Worm (Caenorhabditis elegans) whole organism, mixed stage, embryonic: ENCODE measurements around the gene F35H8.2.

Experiments
- M03D4.4 ChIP-seq: sonication (generic microtip); optimal IDR thresholded peaks from 2 replicates; lab custom pipeline; 2017; ENCODE audit warnings: mild to moderate bottlenecking, missing genetic modification characterization, missing compliant biosample characterization
- bed-3 ChIP-seq: fragments of 200-800 bp; sonication (Bioruptor generic); optimal IDR thresholded peaks from 3 replicates; lab custom pipeline; 2018; ENCODE audit warnings: mild to moderate bottlenecking, missing genetic modification characterization, moderate library complexity, missing compliant biosample characterization
- blmp-1 ChIP-seq: fragments of 150-350 bp; optimal IDR thresholded peaks from 2 replicates; lab custom pipeline; 2014; ENCODE audit warnings: missing biosample characterization, missing genetic modification characterization
- ceh-39 ChIP-seq: fragments of 150-350 bp; optimal IDR thresholded peaks from 2 replicates; lab custom pipeline; 2014; ENCODE audit warnings: missing biosample characterization, missing genetic modification characterization
- ceh-83 ChIP-seq: fragments of 200-800 bp; sonication (Bioruptor generic); optimal IDR thresholded peaks from 2 replicates; lab custom pipeline; 2018; ENCODE audit warnings: mild to moderate bottlenecking, missing genetic modification characterization, missing compliant biosample characterization
- ces-1 ChIP-seq: fragments of 150-350 bp; optimal IDR thresholded peaks from 2 replicates; lab custom pipeline; 2014; ENCODE audit warnings: missing biosample characterization, missing genetic modification reagents, missing genetic modification characterization
- cnd-1 ChIP-seq: fragments of 200-800 bp; sonication (Bioruptor generic); optimal IDR thresholded peaks from 2 replicates; lab custom pipeline; 2018; ENCODE audit warnings: mild to moderate bottlenecking, missing genetic modification characterization, missing compliant biosample characterization
- drap-1 ChIP-seq: fragments of 200-800 bp; sonication (Bioruptor generic); optimal IDR thresholded peaks from 3 replicates; lab custom pipeline; 2018; ENCODE audit warnings: mild to moderate bottlenecking, missing genetic modification characterization, missing compliant biosample characterization
- elt-1 ChIP-seq: sonication (generic microtip); optimal IDR thresholded peaks from 2 replicates; lab custom pipeline; 2017; ENCODE audit warnings: missing genetic modification characterization, mild to moderate bottlenecking, missing compliant biosample characterization, antibody characterized with exemption, moderate library complexity, borderline replicate concordance; ENCODE audit not compliant: insufficient read depth
- elt-3 ChIP-seq: fragments of 150-350 bp; optimal IDR thresholded peaks from 2 replicates; lab custom pipeline; 2014; ENCODE audit warnings: missing biosample characterization, missing genetic modification characterization
- flh-1 ChIP-seq: fragments of 200-800 bp; sonication (Bioruptor generic); optimal IDR thresholded peaks from 2 replicates; lab custom pipeline; 2018; ENCODE audit warnings: mild to moderate bottlenecking, missing genetic modification characterization, moderate library complexity, missing compliant biosample characterization
- ham-2 ChIP-seq: fragments of 200-800 bp; sonication (Bioruptor generic); optimal IDR thresholded peaks from 2 replicates; lab custom pipeline; 2018; ENCODE audit warnings: mild to moderate bottlenecking, missing genetic modification characterization, missing compliant biosample characterization
- hlh-1 ChIP-seq: fragments of 150-350 bp; optimal IDR thresholded peaks from 2 replicates; lab custom pipeline; 2014; ENCODE audit warnings: missing biosample characterization, missing genetic modification reagents, missing genetic modification characterization
- lin-13 ChIP-seq: fragments of 150-350 bp; optimal IDR thresholded peaks from 2 replicates; lab custom pipeline; 2014; ENCODE audit warnings: missing biosample characterization, missing genetic modification characterization
- lin-32 ChIP-seq: fragments of 200-800 bp; sonication (Bioruptor generic); optimal IDR thresholded peaks from 2 replicates; lab custom pipeline; 2018; ENCODE audit warnings: mild to moderate bottlenecking, missing genetic modification characterization, missing compliant biosample characterization
- lsy-2 ChIP-seq: fragments of 150-350 bp; optimal IDR thresholded peaks from 2 replicates; lab custom pipeline; 2014; ENCODE audit warnings: missing biosample characterization, missing genetic modification characterization
- mab-5 ChIP-seq: fragments of 150-350 bp; optimal IDR thresholded peaks from 2 replicates; lab custom pipeline; 2014; ENCODE audit warnings: missing biosample characterization, missing genetic modification characterization
- mep-1 ChIP-seq: fragments of 150-350 bp; optimal IDR thresholded peaks from 2 replicates; lab custom pipeline; 2017; ENCODE audit warnings: missing biosample characterization, missing genetic modification reagents, missing genetic modification characterization, inconsistent platforms
- mls-2 ChIP-seq: sonication (generic microtip); optimal IDR thresholded peaks from 2 replicates; lab custom pipeline; 2016; ENCODE audit warnings: mild to moderate bottlenecking, missing genetic modification characterization, moderate library complexity, missing compliant biosample characterization
- nhr-12 ChIP-seq: fragments of 150-350 bp; optimal IDR thresholded peaks from 2 replicates; lab custom pipeline; 2014; ENCODE audit warnings: missing biosample characterization, missing genetic modification characterization
- nhr-2 ChIP-seq: fragments of 150-350 bp; optimal IDR thresholded peaks from 2 replicates; lab custom pipeline; 2014; ENCODE audit warnings: missing biosample characterization, missing genetic modification characterization
- nhr-237 ChIP-seq: fragments of 150-350 bp; optimal IDR thresholded peaks from 2 replicates; lab custom pipeline; 2014; ENCODE audit warnings: missing biosample characterization, missing genetic modification characterization
- nhr-28 ChIP-seq: fragments of 150-350 bp; optimal IDR thresholded peaks from 2 replicates; lab custom pipeline; 2014; ENCODE audit warnings: missing biosample characterization, missing genetic modification characterization
- nhr-76 ChIP-seq: sonication (generic microtip); optimal IDR thresholded peaks from 2 replicates; lab custom pipeline; 2017; ENCODE audit warnings: missing biosample characterization, missing genetic modification characterization
- pha-4 ChIP-seq: fragments of 150-350 bp; optimal IDR thresholded peaks from 2 replicates; lab custom pipeline; 2018; ENCODE audit warnings: missing biosample characterization, missing genetic modification reagents, missing genetic modification characterization
- snpc-4 ChIP-seq: fragments of 150-350 bp; optimal IDR thresholded peaks from 2 replicates; lab custom pipeline; 2014; ENCODE audit warnings: missing biosample characterization, missing genetic modification characterization
- sptf-1 ChIP-seq: sonication (generic microtip); optimal IDR thresholded peaks from 2 replicates; lab custom pipeline; 2017; ENCODE audit warnings: mild to moderate bottlenecking, missing genetic modification characterization, moderate library complexity, missing compliant biosample characterization
- tbx-8 ChIP-seq: fragments of 200-800 bp; sonication (Bioruptor generic); optimal IDR thresholded peaks from 2 replicates; lab custom pipeline; 2018; ENCODE audit warnings: mild to moderate bottlenecking, missing genetic modification characterization, moderate library complexity, missing compliant biosample characterization
- unc-120 ChIP-seq: sonication (generic microtip); optimal IDR thresholded peaks from 2 replicates; lab custom pipeline; 2017; ENCODE audit warnings: missing genetic modification characterization, missing compliant biosample characterization; ENCODE audit not compliant: poor library complexity, severe bottlenecking
- unc-39 ChIP-seq: fragments of 150-350 bp; optimal IDR thresholded peaks from 2 replicates; lab custom pipeline; 2014; ENCODE audit warnings: missing biosample characterization, missing genetic modification characterization
- unc-62 ChIP-seq: fragments of 150-350 bp; optimal IDR thresholded peaks from 2 replicates; lab custom pipeline; 2014; ENCODE audit warnings: missing biosample characterization, missing genetic modification reagents, missing genetic modification characterization
- zip-8 ChIP-seq: fragments of 150-350 bp; optimal IDR thresholded peaks from 2 replicates; lab custom pipeline; 2014; ENCODE audit warnings: missing biosample characterization, missing genetic modification characterization
- ztf-11 ChIP-seq: fragments of 150-350 bp; optimal IDR thresholded peaks from 2 replicates; lab custom pipeline; 2014; ENCODE audit warnings: missing biosample characterization, missing genetic modification characterization

Gene F35H8.2

DNA sequence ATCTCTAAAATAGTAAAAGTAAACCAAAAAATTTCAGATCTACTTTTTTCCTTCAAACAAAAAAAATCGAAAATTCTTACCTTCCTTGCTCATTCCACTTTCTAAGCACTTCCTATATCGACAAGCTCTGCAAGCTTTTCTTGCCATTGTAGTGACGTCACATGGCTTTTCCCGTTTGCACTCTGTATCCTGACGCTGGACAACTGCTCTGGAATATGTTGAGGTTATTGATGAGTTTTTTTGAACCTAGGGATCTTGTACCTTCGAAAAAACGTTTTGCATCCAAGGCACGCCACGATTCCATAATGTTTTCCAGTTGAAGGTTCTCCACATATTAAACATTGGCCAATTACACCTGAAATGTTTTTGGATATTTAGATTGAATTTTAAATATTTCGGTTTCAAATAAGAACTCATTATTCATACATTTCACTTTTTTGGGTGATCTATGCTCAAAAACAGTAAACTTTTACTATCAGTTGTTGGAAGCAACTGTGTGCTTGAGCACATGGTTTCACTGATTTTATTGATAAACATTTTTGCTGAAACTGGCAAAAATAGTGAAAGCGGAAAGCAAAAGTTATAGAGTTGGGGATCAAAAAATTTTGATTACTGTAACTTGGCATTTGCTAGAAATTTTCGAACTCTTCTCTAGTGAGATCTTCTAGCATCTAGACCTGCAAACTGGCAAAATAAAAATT lies 44.9 kb downstream of the F35H8.2 start:
- TF ChIP-seq ces-1 (no peak), zip-8 (no peak), M03D4.4 (tag; lab: Kevin White, UChicago) (no peak), ceh-39 (tag; lab: Kevin White, UChicago) (no peak), nhr-28 (tag; lab: Kevin White, UChicago) (no peak), elt-3 (tag; lab: Kevin White, UChicago) (no peak), nhr-2 (no peak), elt-1 (tag; lab: Kevin White, UChicago) (no peak), unc-120 (tag; lab: Kevin White, UChicago) (no peak), snpc-4 (tag; lab: Kevin White, UChicago) (no peak), sptf-1 (no peak)
- TF ChIP-seq, all 35 proteins: peak for 0

- TF ChIP-seq ceh-83 (GFP tag; lab: Kevin White, UChicago) (no peak), lin-32 (GFP tag; lab: Kevin White, UChicago) (no peak), unc-120 (tag; lab: Kevin White, UChicago) (peak; percentile 5)
These were observed 45.8 kb downstream of the F35H8.2 start for ce11 chrII:9601069-9601468.

DNA sequence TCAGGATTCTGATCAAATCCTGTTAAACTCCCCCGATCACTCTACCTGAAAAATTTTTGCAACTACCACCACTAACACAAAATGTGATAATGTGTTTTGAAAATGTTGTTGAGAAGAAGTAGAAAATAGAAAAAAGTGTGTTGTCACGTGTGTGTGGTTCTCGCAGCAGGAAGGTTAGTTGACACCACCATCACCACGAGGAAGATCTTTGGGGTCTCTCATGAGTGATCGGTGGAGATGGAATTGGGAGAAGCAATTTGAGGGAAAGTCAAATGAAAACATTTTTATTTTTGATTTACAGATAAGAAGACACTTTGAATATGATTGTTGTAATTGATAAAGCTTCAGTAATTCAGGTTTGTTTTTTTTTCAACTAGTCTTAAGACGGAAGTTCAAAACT lies 46.4 kb downstream of the F35H8.2 start:
- no peak for TF ChIP-seq nhr-28 (tag; lab: Kevin White, UChicago)
- no peak for TF ChIP-seq unc-120 (tag; lab: Kevin White, UChicago)
- TF ChIP-seq lin-32 (GFP tag; lab: Kevin White, UChicago), result no peak
- TF ChIP-seq zip-8, result no peak
- no peak for TF ChIP-seq bed-3
- TF ChIP-seq elt-1 (tag; lab: Kevin White, UChicago), result no peak
- TF ChIP-seq pha-4 (tag; lab: Kevin White, UChicago), result no peak
- TF ChIP-seq unc-39, result no peak
- TF ChIP-seq ceh-83 (GFP tag; lab: Kevin White, UChicago), result no peak
- no peak for TF ChIP-seq ztf-11 (tag; lab: Kevin White, UChicago)
- no peak for TF ChIP-seq elt-3 (tag; lab: Kevin White, UChicago)
- no peak for TF ChIP-seq lin-13 (tag; lab: Kevin White, UChicago)
- no peak for TF ChIP-seq nhr-2
- no peak for TF ChIP-seq blmp-1 (tag; lab: Kevin White, UChicago)
- TF ChIP-seq drap-1 (GFP tag; lab: Kevin White, UChicago), result no peak
- no peak for TF ChIP-seq ceh-39 (tag; lab: Kevin White, UChicago)
- no peak for TF ChIP-seq M03D4.4 (tag; lab: Kevin White, UChicago)

ce11 chrII:9602566-9602965 lies 47.3 kb downstream of the F35H8.2 start:
- TF ChIP-seq mep-1 (tag; lab: Kevin White, UChicago) (no peak), zip-8 (no peak), nhr-28 (tag; lab: Kevin White, UChicago) (no peak), lin-13 (tag; lab: Kevin White, UChicago) (no peak), unc-62 (GFP tag; lab: Kevin White, UChicago) (no peak), ham-2 (GFP tag; lab: Kevin White, UChicago) (no peak)

DNA sequence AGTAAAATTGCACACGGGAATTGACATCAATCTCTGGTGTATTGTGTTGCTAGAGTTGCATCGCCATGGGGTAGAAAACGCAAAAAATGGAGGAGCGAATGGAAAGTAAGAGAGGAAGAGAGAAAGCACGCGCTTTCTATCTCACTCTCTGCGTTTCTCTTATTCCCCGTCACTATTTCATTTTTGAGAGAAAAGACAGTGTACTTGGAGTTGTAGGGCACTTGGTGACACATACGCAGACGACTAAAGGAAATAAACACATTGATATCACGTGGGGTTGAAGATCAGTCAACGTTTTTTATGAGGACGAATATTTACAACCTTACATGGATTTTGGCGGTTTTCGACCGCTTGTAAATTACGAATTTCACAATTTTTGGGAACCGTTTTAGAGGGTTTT lies 48.1 kb downstream of the F35H8.2 start:
- TF ChIP-seq tbx-8 (GFP tag; lab: Kevin White, UChicago), result no peak
- peak; percentile 68 for TF ChIP-seq pha-4 (tag; lab: Kevin White, UChicago)
- no peak for TF ChIP-seq ceh-39 (tag; lab: Kevin White, UChicago)
- no peak for TF ChIP-seq nhr-2
- TF ChIP-seq mab-5 (tag; lab: Kevin White, UChicago), result peak; percentile 3
- no peak for TF ChIP-seq unc-39
- TF ChIP-seq lsy-2, result peak; percentile 34
- no peak for TF ChIP-seq flh-1 (GFP tag; lab: Kevin White, UChicago)
- peak; percentile 75 for TF ChIP-seq unc-120 (tag; lab: Kevin White, UChicago)
- TF ChIP-seq mls-2 (tag; lab: Kevin White, UChicago), result no peak
- no peak for TF ChIP-seq blmp-1 (tag; lab: Kevin White, UChicago)
- TF ChIP-seq ceh-83 (GFP tag; lab: Kevin White, UChicago), result no peak
- no peak for TF ChIP-seq nhr-12 (tag; lab: Kevin White, UChicago)
- no peak for TF ChIP-seq elt-3 (tag; lab: Kevin White, UChicago)
- TF ChIP-seq nhr-28 (tag; lab: Kevin White, UChicago), result peak; percentile 28
- peak; percentile 32 for TF ChIP-seq mep-1 (tag; lab: Kevin White, UChicago)
- TF ChIP-seq snpc-4 (tag; lab: Kevin White, UChicago), result no peak
- peak; percentile 65 for TF ChIP-seq hlh-1 (tag; lab: Kevin White, UChicago)
- TF ChIP-seq unc-62 (GFP tag; lab: Kevin White, UChicago), result peak; percentile 80
- no peak for TF ChIP-seq cnd-1 (tag; lab: Kevin White, UChicago)
- no peak for TF ChIP-seq drap-1 (GFP tag; lab: Kevin White, UChicago)
- TF ChIP-seq nhr-237 (tag; lab: Kevin White, UChicago), result peak; percentile 80
- TF ChIP-seq ham-2 (GFP tag; lab: Kevin White, UChicago), result no peak
- TF ChIP-seq nhr-76 (tag; lab: Kevin White, UChicago), result no peak
- TF ChIP-seq ztf-11 (tag; lab: Kevin White, UChicago), result no peak
- TF ChIP-seq, all 35 proteins: peak for 9
